Worm (Caenorhabditis elegans) whole organism, late embryonic: Measurements from ENCODE around the gene sup-35.

Source experiments
- C08G9.2 ChIP-seq: sonication (generic microtip); optimal IDR thresholded peaks from 2 replicates; lab custom pipeline; 2016; ENCODE audit warnings: mild to moderate bottlenecking, missing genetic modification characterization, moderate library complexity, missing compliant biosample characterization
- C38D4.7 ChIP-seq: fragments of 200-800 bp; sonication (Bioruptor generic); optimal IDR thresholded peaks from 2 replicates; lab custom pipeline; 2018; ENCODE audit warnings: mild to moderate bottlenecking, missing genetic modification characterization, moderate library complexity, missing compliant biosample characterization
- F13H6.1 ChIP-seq: sonication (generic microtip); optimal IDR thresholded peaks from 2 replicates; lab custom pipeline; 2016; ENCODE audit warnings: missing genetic modification characterization, missing compliant biosample characterization
- K09A11.1 ChIP-seq: sonication (generic microtip); optimal IDR thresholded peaks from 2 replicates; lab custom pipeline; 2017; ENCODE audit warnings: antibody characterized with exemption, mild to moderate bottlenecking, missing genetic modification characterization, missing compliant biosample characterization; ENCODE audit not compliant: insufficient read depth
- T23F11.4 ChIP-seq: fragments of 200-800 bp; sonication (Bioruptor generic); optimal IDR thresholded peaks from 2 replicates; lab custom pipeline; 2018; ENCODE audit warnings: mild to moderate bottlenecking, missing genetic modification characterization, missing compliant biosample characterization
- ahr-1 ChIP-seq: sonication (generic microtip); optimal IDR thresholded peaks from 2 replicates; lab custom pipeline; 2016; ENCODE audit warnings: missing genetic modification characterization, missing compliant biosample characterization
- ceh-14 ChIP-seq: sonication (generic microtip); optimal IDR thresholded peaks from 2 replicates; lab custom pipeline; 2016; ENCODE audit warnings: missing genotype, missing genetic modification characterization, missing compliant biosample characterization
- ceh-19 ChIP-seq: fragments of 200-800 bp; sonication (Bioruptor generic); optimal IDR thresholded peaks from 2 replicates; lab custom pipeline; 2018; ENCODE audit warnings: mild to moderate bottlenecking, missing genetic modification characterization, missing compliant biosample characterization
- ceh-22 ChIP-seq: sonication (generic microtip); optimal IDR thresholded peaks from 2 replicates; lab custom pipeline; 2017; ENCODE audit warnings: missing biosample characterization, missing genetic modification characterization
- ceh-24 ChIP-seq: sonication (generic microtip); optimal IDR thresholded peaks from 2 replicates; lab custom pipeline; 2016; ENCODE audit warnings: mild to moderate bottlenecking, missing genetic modification characterization, missing compliant biosample characterization
- ceh-30 ChIP-seq: fragments of 150-350 bp; optimal IDR thresholded peaks from 2 replicates; lab custom pipeline; 2014; ENCODE audit warnings: missing biosample characterization, missing genetic modification characterization
- ceh-31 ChIP-seq: sonication (generic microtip); optimal IDR thresholded peaks from 2 replicates; lab custom pipeline; 2016; ENCODE audit warnings: missing genetic modification characterization, missing compliant biosample characterization
- ceh-34 ChIP-seq: sonication (generic microtip); optimal IDR thresholded peaks from 2 replicates; lab custom pipeline; 2016; ENCODE audit warnings: mild to moderate bottlenecking, missing genetic modification characterization, missing compliant biosample characterization
- ceh-45 ChIP-seq: fragments of 200-800 bp; sonication (Bioruptor generic); IDR thresholded peaks from 2 replicates; pipeline ENCODE4 v1.3.6; 2022; ENCODE audit warnings: missing genetic modification reagents, missing genetic modification characterization, missing compliant biosample characterization
- ceh-48 ChIP-seq: sonication (generic microtip); optimal IDR thresholded peaks from 2 replicates; lab custom pipeline; 2016; ENCODE audit warnings: missing genetic modification characterization, inconsistent platforms, missing compliant biosample characterization
- ceh-6 ChIP-seq: fragments of 200-800 bp; sonication (Bioruptor generic); optimal IDR thresholded peaks from 2 replicates; lab custom pipeline; 2018; ENCODE audit warnings: mild to moderate bottlenecking, missing genetic modification characterization, missing compliant biosample characterization
- ceh-9 ChIP-seq: sonication (generic microtip); optimal IDR thresholded peaks from 2 replicates; lab custom pipeline; 2016; ENCODE audit warnings: mild to moderate bottlenecking, missing genetic modification characterization, inconsistent platforms, missing compliant biosample characterization
- dve-1 ChIP-seq: sonication (generic microtip); optimal IDR thresholded peaks from 2 replicates; lab custom pipeline; 2017; ENCODE audit warnings: antibody characterized with exemption, mild to moderate bottlenecking, missing genetic modification characterization, missing compliant biosample characterization
- elt-2 ChIP-seq: sonication (generic microtip); optimal IDR thresholded peaks from 2 replicates; lab custom pipeline; 2016; ENCODE audit warnings: missing genetic modification reagents, missing genetic modification characterization, missing compliant biosample characterization
- elt-4 ChIP-seq: sonication (generic microtip); optimal IDR thresholded peaks from 2 replicates; lab custom pipeline; 2016; ENCODE audit warnings: missing genetic modification characterization, missing compliant biosample characterization
- ets-4 ChIP-seq: sonication (generic microtip); optimal IDR thresholded peaks from 2 replicates; lab custom pipeline; 2016; ENCODE audit warnings: missing genetic modification characterization, missing compliant biosample characterization
- eyg-1 ChIP-seq: sonication (generic microtip); optimal IDR thresholded peaks from 2 replicates; lab custom pipeline; 2016; ENCODE audit warnings: missing genotype, missing genetic modification characterization, missing compliant biosample characterization
- fkh-10 ChIP-seq: fragments of 150-350 bp; optimal IDR thresholded peaks from 2 replicates; lab custom pipeline; 2014; ENCODE audit warnings: missing biosample characterization, missing genetic modification reagents, missing genetic modification characterization
- fkh-6 ChIP-seq: sonication (generic microtip); optimal IDR thresholded peaks from 2 replicates; lab custom pipeline; 2016; ENCODE audit warnings: missing genetic modification characterization, missing compliant biosample characterization
- gmeb-2 ChIP-seq: sonication (generic microtip); optimal IDR thresholded peaks from 2 replicates; lab custom pipeline; 2016; ENCODE audit warnings: missing genetic modification characterization, inconsistent platforms, missing compliant biosample characterization
- hlh-15 ChIP-seq: sonication (generic microtip); optimal IDR thresholded peaks from 2 replicates; lab custom pipeline; 2016; ENCODE audit warnings: missing genetic modification characterization, missing compliant biosample characterization
- hlh-30 ChIP-seq: sonication (generic microtip); optimal IDR thresholded peaks from 2 replicates; lab custom pipeline; 2017; ENCODE audit warnings: antibody characterized with exemption, missing genetic modification characterization, missing compliant biosample characterization; ENCODE audit not compliant: insufficient read depth
- hlh-6 ChIP-seq: sonication (generic microtip); optimal IDR thresholded peaks from 2 replicates; lab custom pipeline; 2016; ENCODE audit warnings: missing genotype, missing genetic modification characterization, missing compliant biosample characterization
- hlh-8 ChIP-seq: sonication (generic microtip); optimal IDR thresholded peaks from 2 replicates; lab custom pipeline; 2016; ENCODE audit warnings: missing genotype, missing genetic modification characterization, missing compliant biosample characterization
- lim-6 ChIP-seq: sonication (generic microtip); optimal IDR thresholded peaks from 2 replicates; lab custom pipeline; 2016; ENCODE audit warnings: missing genetic modification characterization, missing compliant biosample characterization
- lin-11 ChIP-seq: fragments of 200-800 bp; sonication (Bioruptor generic); optimal IDR thresholded peaks from 2 replicates; lab custom pipeline; 2018; ENCODE audit warnings: mild to moderate bottlenecking, missing genetic modification characterization, missing compliant biosample characterization
- madf-2 ChIP-seq: sonication (generic microtip); optimal IDR thresholded peaks from 2 replicates; lab custom pipeline; 2017; ENCODE audit warnings: missing genetic modification characterization, missing compliant biosample characterization
- mec-3 ChIP-seq: sonication (generic microtip); optimal IDR thresholded peaks from 2 replicates; lab custom pipeline; 2016; ENCODE audit warnings: borderline replicate concordance, missing genetic modification characterization, missing compliant biosample characterization
- nfya-1 ChIP-seq: sonication (generic microtip); optimal IDR thresholded peaks from 2 replicates; lab custom pipeline; 2017; ENCODE audit warnings: missing genetic modification characterization, mild to moderate bottlenecking, missing compliant biosample characterization, antibody characterized with exemption, moderate library complexity
- nhr-11 ChIP-seq: fragments of 150-350 bp; optimal IDR thresholded peaks from 2 replicates; lab custom pipeline; 2014; ENCODE audit warnings: missing biosample characterization, missing genetic modification characterization
- nhr-232 ChIP-seq: sonication (generic microtip); optimal IDR thresholded peaks from 2 replicates; lab custom pipeline; 2016; ENCODE audit warnings: missing genetic modification characterization, missing compliant biosample characterization
- npax-4 ChIP-seq: sonication (generic microtip); optimal IDR thresholded peaks from 2 replicates; lab custom pipeline; 2016; ENCODE audit warnings: missing genetic modification characterization, missing compliant biosample characterization
- pag-3 ChIP-seq: sonication (generic microtip); optimal IDR thresholded peaks from 2 replicates; lab custom pipeline; 2016; ENCODE audit warnings: missing compliant biosample characterization, missing genetic modification characterization, borderline replicate concordance
- pat-9 ChIP-seq: fragments of 200-800 bp; sonication (Bioruptor generic); optimal IDR thresholded peaks from 2 replicates; lab custom pipeline; 2018; ENCODE audit warnings: mild to moderate bottlenecking, missing genetic modification characterization, moderate library complexity, missing compliant biosample characterization
- pax-1 ChIP-seq: fragments of 150-350 bp; optimal IDR thresholded peaks from 2 replicates; lab custom pipeline; 2014; ENCODE audit warnings: missing biosample characterization, missing genetic modification characterization
- pha-2 ChIP-seq: sonication (generic microtip); optimal IDR thresholded peaks from 2 replicates; lab custom pipeline; 2017; ENCODE audit warnings: mild to moderate bottlenecking, missing genetic modification characterization, missing compliant biosample characterization
- pha-4 ChIP-seq: fragments of 150-350 bp; optimal IDR thresholded peaks from 2 replicates; lab custom pipeline; 2018; ENCODE audit warnings: missing biosample characterization, missing genetic modification reagents, missing genetic modification characterization
- pqm-1 ChIP-seq: sonication (generic microtip); optimal IDR thresholded peaks from 2 replicates; lab custom pipeline; 2016; ENCODE audit warnings: missing genetic modification characterization, missing compliant biosample characterization
- pros-1 ChIP-seq: fragments of 150-350 bp; optimal IDR thresholded peaks from 2 replicates; lab custom pipeline; 2014; ENCODE audit warnings: missing biosample characterization, missing genetic modification reagents, missing genetic modification characterization
- ref-2 ChIP-seq: sonication (generic microtip); optimal IDR thresholded peaks from 2 replicates; lab custom pipeline; 2016; ENCODE audit warnings: missing genetic modification characterization, missing compliant biosample characterization
- rnt-1 ChIP-seq: sonication (generic microtip); optimal IDR thresholded peaks from 2 replicates; lab custom pipeline; 2016; ENCODE audit warnings: missing genetic modification characterization, missing compliant biosample characterization
- sdc-2 ChIP-seq: sonication (generic microtip); optimal IDR thresholded peaks from 2 replicates; lab custom pipeline; 2016; ENCODE audit warnings: missing genotype, missing genetic modification characterization, missing compliant biosample characterization
- tbx-2 ChIP-seq: sonication (generic microtip); optimal IDR thresholded peaks from 2 replicates; lab custom pipeline; 2016; ENCODE audit warnings: missing genetic modification characterization, missing compliant biosample characterization
- ttx-3 ChIP-seq: sonication (generic microtip); optimal IDR thresholded peaks from 2 replicates; lab custom pipeline; 2016; ENCODE audit warnings: missing genetic modification reagents, missing genetic modification characterization, missing compliant biosample characterization
- unc-42 ChIP-seq: sonication (generic microtip); optimal IDR thresholded peaks from 2 replicates; lab custom pipeline; 2016; ENCODE audit warnings: missing genotype, missing genetic modification characterization, missing compliant biosample characterization
- unc-86 ChIP-seq: sonication (generic microtip); optimal IDR thresholded peaks from 2 replicates; lab custom pipeline; 2016; ENCODE audit warnings: missing genetic modification characterization, missing compliant biosample characterization
- zip-5 ChIP-seq: sonication (generic microtip); optimal IDR thresholded peaks from 2 replicates; lab custom pipeline; 2016; ENCODE audit warnings: missing genetic modification characterization, missing compliant biosample characterization

The sup-35 gene

ce11 chrIII:11119176-11119853, at the start of gene sup-35, which contains the start of gene Y48A6C.4:
Gene sup-35, minus strand, starts transcription at chrIII:11119226.
Gene Y48A6C.4, plus strand, starts transcription at chrIII:11119803.
- TF ChIP-seq ceh-24 (tag; lab: Kevin White, UChicago), result no peak
- no peak for TF ChIP-seq ceh-30 (tag; lab: Kevin White, UChicago)
- TF ChIP-seq hlh-8 (tag; lab: Kevin White, UChicago), result peak; percentile 95
- TF ChIP-seq ceh-48 (tag; lab: Kevin White, UChicago), result peak; percentile 14
- TF ChIP-seq pha-4, result no peak
- TF ChIP-seq ceh-9, result no peak
- no peak for TF ChIP-seq nhr-232 (tag; lab: Kevin White, UChicago)
- TF ChIP-seq ceh-45 (GFP tag; lab: Robert Waterston, UW), result no peak
- no peak for TF ChIP-seq K09A11.1
- peak; percentile 13 for TF ChIP-seq madf-2 (tag; lab: Kevin White, UChicago)
- peak; percentile 55 for TF ChIP-seq C38D4.7
- peak; percentile 93 for TF ChIP-seq unc-42 (tag; lab: Kevin White, UChicago)
- TF ChIP-seq hlh-6 (tag; lab: Kevin White, UChicago), result peak; percentile 28
- peak; percentile 83 for TF ChIP-seq unc-86 (tag; lab: Kevin White, UChicago)
- TF ChIP-seq ttx-3 (tag; lab: Kevin White, UChicago), result peak; percentile 59
- TF ChIP-seq fkh-6 (tag; lab: Kevin White, UChicago), result peak; percentile 74
- TF ChIP-seq lim-6 (tag; lab: Kevin White, UChicago), result peak; percentile 95
- no peak for TF ChIP-seq pat-9 (tag; lab: Kevin White, UChicago)
- no peak for TF ChIP-seq hlh-30
- peak; percentile 86 for TF ChIP-seq pqm-1 (tag; lab: Kevin White, UChicago)
- TF ChIP-seq nhr-11, result no peak
- TF ChIP-seq T23F11.4 (GFP tag; lab: Kevin White, UChicago), result no peak
- TF ChIP-seq fkh-10 (GFP tag; lab: Kevin White, UChicago), result no peak
- no peak for TF ChIP-seq dve-1 (tag; lab: Kevin White, UChicago)
- TF ChIP-seq eyg-1 (tag; lab: Kevin White, UChicago), result peak; percentile 79
- TF ChIP-seq ahr-1 (tag; lab: Kevin White, UChicago), result peak; percentile 96
- no peak for TF ChIP-seq gmeb-2 (tag; lab: Kevin White, UChicago)
- peak; percentile 99 for TF ChIP-seq ceh-31 (tag; lab: Kevin White, UChicago)
- TF ChIP-seq F13H6.1 (tag; lab: Kevin White, UChicago), result peak; percentile 89
- peak; percentile 95 for TF ChIP-seq elt-2 (tag; lab: Kevin White, UChicago)
- peak; percentile 97 for TF ChIP-seq zip-5
- no peak for TF ChIP-seq ceh-6
- peak; percentile 97 for TF ChIP-seq ref-2 (tag; lab: Kevin White, UChicago)
- TF ChIP-seq ceh-22 (tag; lab: Kevin White, UChicago), result no peak
- no peak for TF ChIP-seq pros-1 (tag; lab: Kevin White, UChicago)
- TF ChIP-seq nfya-1 (tag; lab: Kevin White, UChicago), result peak; percentile 60
- peak; percentile 85 for TF ChIP-seq ceh-34 (tag; lab: Kevin White, UChicago)
- peak; percentile 88 for TF ChIP-seq mec-3
- TF ChIP-seq tbx-2 (tag; lab: Kevin White, UChicago), result peak; percentile 98
- no peak for TF ChIP-seq lin-11
- peak; percentile 72 for TF ChIP-seq pha-2 (tag; lab: Kevin White, UChicago)
- peak; percentile 95 for TF ChIP-seq C08G9.2
- TF ChIP-seq sdc-2 (tag; lab: Kevin White, UChicago), result peak; percentile 19
- peak; percentile 81 for TF ChIP-seq pag-3 (tag; lab: Kevin White, UChicago)
- TF ChIP-seq npax-4 (tag; lab: Kevin White, UChicago), result peak; percentile 60
- TF ChIP-seq rnt-1, result peak; percentile 84
- TF ChIP-seq ets-4, result peak; percentile 97
- peak; percentile 43 for TF ChIP-seq pax-1
- peak; percentile 58 for TF ChIP-seq ceh-19 (GFP tag; lab: Kevin White, UChicago)
- no peak for TF ChIP-seq elt-4 (tag; lab: Kevin White, UChicago)
- peak; percentile 96 for TF ChIP-seq ceh-14 (tag; lab: Kevin White, UChicago)
- peak; percentile 82 for TF ChIP-seq hlh-15 (tag; lab: Kevin White, UChicago)
